Fruit fly (Drosophila melanogaster): ENCODE measurements around the gene CG17819.

Gene CG17819

dm6 chr3R:21854574-21855468 lies 30.5 kb downstream of the CG17819 start:
- TF ChIP-seq h (optimal IDR thresholded peaks at IDR 0.05) (no peak), ttk (optimal IDR thresholded peaks at IDR 0.05) (no peak), Sin3A (optimal IDR thresholded peaks at IDR 0.05) (no peak), psq (optimal IDR thresholded peaks at IDR 0.05) (no peak), Myc (optimal IDR thresholded peaks at IDR 0.05) (no peak), insv (optimal IDR thresholded peaks at IDR 0.05) (no peak)

dm6 chr3R:21853618-21854573 lies 31.5 kb downstream of the CG17819 start:
- TF ChIP-seq Sin3A (optimal IDR thresholded peaks at IDR 0.05) = no peak
- no peak for TF ChIP-seq ttk (optimal IDR thresholded peaks at IDR 0.05)
- TF ChIP-seq psq (optimal IDR thresholded peaks at IDR 0.05) = no peak
- no peak for TF ChIP-seq insv (optimal IDR thresholded peaks at IDR 0.05)
- TF ChIP-seq Myc (optimal IDR thresholded peaks at IDR 0.05) = no peak
- TF ChIP-seq h (optimal IDR thresholded peaks at IDR 0.05) = no peak

- no peak for TF ChIP-seq ttk (optimal IDR thresholded peaks at IDR 0.05)
- no peak for TF ChIP-seq insv (optimal IDR thresholded peaks at IDR 0.05)
- TF ChIP-seq Myc (optimal IDR thresholded peaks at IDR 0.05) = no peak
Observed at dm6 chr3R:21852579-21853233, 32.6 kb downstream of the CG17819 start.

dm6 chr3R:21851592-21852578 lies 33.5 kb downstream of the CG17819 start:
- no peak for TF ChIP-seq insv (optimal IDR thresholded peaks at IDR 0.05)
- TF ChIP-seq h (optimal IDR thresholded peaks at IDR 0.05) = no peak
- TF ChIP-seq psq (optimal IDR thresholded peaks at IDR 0.05) = no peak
- no peak for TF ChIP-seq Sin3A (optimal IDR thresholded peaks at IDR 0.05)
- TF ChIP-seq Myc (optimal IDR thresholded peaks at IDR 0.05) = no peak
- TF ChIP-seq ttk (optimal IDR thresholded peaks at IDR 0.05) = no peak

- TF ChIP-seq ttk (optimal IDR thresholded peaks at IDR 0.05) = no peak
- TF ChIP-seq insv (optimal IDR thresholded peaks at IDR 0.05) = no peak
- TF ChIP-seq h (optimal IDR thresholded peaks at IDR 0.05) = no peak
- no peak for TF ChIP-seq psq (optimal IDR thresholded peaks at IDR 0.05)
- no peak for TF ChIP-seq Myc (optimal IDR thresholded peaks at IDR 0.05)
- TF ChIP-seq Sin3A (optimal IDR thresholded peaks at IDR 0.05) = no peak
Observed at dm6 chr3R:21849988-21850460, 35.3 kb downstream of the CG17819 start.

dm6 chr3R:21848987-21849442 lies 36.3 kb downstream of the CG17819 start:
- no peak for TF ChIP-seq Sin3A (optimal IDR thresholded peaks at IDR 0.05)

dm6 chr3R:21848271-21848670 lies 37.1 kb downstream of the CG17819 start:
- no peak for TF ChIP-seq insv (optimal IDR thresholded peaks at IDR 0.05)
- no peak for TF ChIP-seq h (optimal IDR thresholded peaks at IDR 0.05)
- TF ChIP-seq psq (optimal IDR thresholded peaks at IDR 0.05) = no peak
- TF ChIP-seq Sin3A (optimal IDR thresholded peaks at IDR 0.05) = no peak
- TF ChIP-seq Myc (optimal IDR thresholded peaks at IDR 0.05) = no peak
- TF ChIP-seq ttk (optimal IDR thresholded peaks at IDR 0.05) = no peak

- TF ChIP-seq Myc (optimal IDR thresholded peaks at IDR 0.05) (no peak), h (optimal IDR thresholded peaks at IDR 0.05) (no peak), ttk (optimal IDR thresholded peaks at IDR 0.05) (no peak), insv (optimal IDR thresholded peaks at IDR 0.05) (no peak), psq (optimal IDR thresholded peaks at IDR 0.05) (no peak), Sin3A (optimal IDR thresholded peaks at IDR 0.05) (no peak)
Observed at dm6 chr3R:21847438-21847837, 37.9 kb downstream of the CG17819 start.

- TF ChIP-seq psq (optimal IDR thresholded peaks at IDR 0.05) = no peak
- no peak for TF ChIP-seq insv (optimal IDR thresholded peaks at IDR 0.05)
- no peak for TF ChIP-seq ttk (optimal IDR thresholded peaks at IDR 0.05)
- TF ChIP-seq Sin3A (optimal IDR thresholded peaks at IDR 0.05) = no peak
- no peak for TF ChIP-seq Myc (optimal IDR thresholded peaks at IDR 0.05)
- no peak for TF ChIP-seq h (optimal IDR thresholded peaks at IDR 0.05)
Observed at dm6 chr3R:21846559-21846958, 38.8 kb downstream of the CG17819 start, which contains the start of gene Gr93d. Gene Gr93d, minus strand, starts transcription at chr3R:21846659.

- TF ChIP-seq h (optimal IDR thresholded peaks at IDR 0.05) (no peak), insv (optimal IDR thresholded peaks at IDR 0.05) (no peak), Sin3A (optimal IDR thresholded peaks at IDR 0.05) (no peak), psq (optimal IDR thresholded peaks at IDR 0.05) (no peak), ttk (optimal IDR thresholded peaks at IDR 0.05) (no peak), Myc (optimal IDR thresholded peaks at IDR 0.05) (no peak)
Observed at dm6 chr3R:21845165-21845564, 40.2 kb downstream of the CG17819 start, which contains the start of gene Gr93c. Gene Gr93c, minus strand, starts transcription at chr3R:21845265.
